Fruit fly (Drosophila melanogaster): ENCODE results near the gene CG42390.

dm6 chr3R:22182274-22182673 is 62.4 kb downstream of the CG42390 start:
- no peak for TF ChIP-seq CG8478 (optimal IDR thresholded peaks at IDR 0.05)
- TF ChIP-seq EcR (GFP tag; optimal IDR thresholded peaks at IDR 0.05): no peak
